Worm (Caenorhabditis elegans) whole organism, late embryonic: ENCODE data around the gene srj-5.

Experiments used
- C08G9.2 ChIP-seq: sonication (generic microtip); optimal IDR thresholded peaks from 2 replicates; lab custom pipeline; 2016; ENCODE audit warnings: mild to moderate bottlenecking, missing genetic modification characterization, moderate library complexity, missing compliant biosample characterization
- C38D4.7 ChIP-seq: fragments of 200-800 bp; sonication (Bioruptor generic); optimal IDR thresholded peaks from 2 replicates; lab custom pipeline; 2018; ENCODE audit warnings: mild to moderate bottlenecking, missing genetic modification characterization, moderate library complexity, missing compliant biosample characterization
- T23F11.4 ChIP-seq: fragments of 200-800 bp; sonication (Bioruptor generic); optimal IDR thresholded peaks from 2 replicates; lab custom pipeline; 2018; ENCODE audit warnings: mild to moderate bottlenecking, missing genetic modification characterization, missing compliant biosample characterization
- ahr-1 ChIP-seq: sonication (generic microtip); optimal IDR thresholded peaks from 2 replicates; lab custom pipeline; 2016; ENCODE audit warnings: missing genetic modification characterization, missing compliant biosample characterization
- ceh-24 ChIP-seq: sonication (generic microtip); optimal IDR thresholded peaks from 2 replicates; lab custom pipeline; 2016; ENCODE audit warnings: mild to moderate bottlenecking, missing genetic modification characterization, missing compliant biosample characterization
- ceh-30 ChIP-seq: fragments of 150-350 bp; optimal IDR thresholded peaks from 2 replicates; lab custom pipeline; 2014; ENCODE audit warnings: missing biosample characterization, missing genetic modification characterization
- ceh-34 ChIP-seq: sonication (generic microtip); optimal IDR thresholded peaks from 2 replicates; lab custom pipeline; 2016; ENCODE audit warnings: mild to moderate bottlenecking, missing genetic modification characterization, missing compliant biosample characterization
- ceh-48 ChIP-seq: sonication (generic microtip); optimal IDR thresholded peaks from 2 replicates; lab custom pipeline; 2016; ENCODE audit warnings: missing genetic modification characterization, inconsistent platforms, missing compliant biosample characterization
- dmd-4 ChIP-seq: sonication (generic microtip); optimal IDR thresholded peaks from 2 replicates; lab custom pipeline; 2016; ENCODE audit warnings: borderline replicate concordance, missing genetic modification characterization, missing compliant biosample characterization
- dve-1 ChIP-seq: sonication (generic microtip); optimal IDR thresholded peaks from 2 replicates; lab custom pipeline; 2017; ENCODE audit warnings: antibody characterized with exemption, mild to moderate bottlenecking, missing genetic modification characterization, missing compliant biosample characterization
- elt-2 ChIP-seq: sonication (generic microtip); optimal IDR thresholded peaks from 2 replicates; lab custom pipeline; 2016; ENCODE audit warnings: missing genetic modification reagents, missing genetic modification characterization, missing compliant biosample characterization
- elt-4 ChIP-seq: sonication (generic microtip); optimal IDR thresholded peaks from 2 replicates; lab custom pipeline; 2016; ENCODE audit warnings: missing genetic modification characterization, missing compliant biosample characterization
- fkh-10 ChIP-seq: fragments of 150-350 bp; optimal IDR thresholded peaks from 2 replicates; lab custom pipeline; 2014; ENCODE audit warnings: missing biosample characterization, missing genetic modification reagents, missing genetic modification characterization
- fkh-6 ChIP-seq: sonication (generic microtip); optimal IDR thresholded peaks from 2 replicates; lab custom pipeline; 2016; ENCODE audit warnings: missing genetic modification characterization, missing compliant biosample characterization
- gmeb-2 ChIP-seq: sonication (generic microtip); optimal IDR thresholded peaks from 2 replicates; lab custom pipeline; 2016; ENCODE audit warnings: missing genetic modification characterization, inconsistent platforms, missing compliant biosample characterization
- hlh-15 ChIP-seq: sonication (generic microtip); optimal IDR thresholded peaks from 2 replicates; lab custom pipeline; 2016; ENCODE audit warnings: missing genetic modification characterization, missing compliant biosample characterization
- hlh-8 ChIP-seq: sonication (generic microtip); optimal IDR thresholded peaks from 2 replicates; lab custom pipeline; 2016; ENCODE audit warnings: missing genotype, missing genetic modification characterization, missing compliant biosample characterization
- lim-6 ChIP-seq: sonication (generic microtip); optimal IDR thresholded peaks from 2 replicates; lab custom pipeline; 2016; ENCODE audit warnings: missing genetic modification characterization, missing compliant biosample characterization
- lin-11 ChIP-seq: fragments of 200-800 bp; sonication (Bioruptor generic); optimal IDR thresholded peaks from 2 replicates; lab custom pipeline; 2018; ENCODE audit warnings: mild to moderate bottlenecking, missing genetic modification characterization, missing compliant biosample characterization
- mec-3 ChIP-seq: sonication (generic microtip); optimal IDR thresholded peaks from 2 replicates; lab custom pipeline; 2016; ENCODE audit warnings: borderline replicate concordance, missing genetic modification characterization, missing compliant biosample characterization
- nfya-1 ChIP-seq: sonication (generic microtip); optimal IDR thresholded peaks from 2 replicates; lab custom pipeline; 2017; ENCODE audit warnings: missing genetic modification characterization, mild to moderate bottlenecking, missing compliant biosample characterization, antibody characterized with exemption, moderate library complexity
- nhr-11 ChIP-seq: fragments of 150-350 bp; optimal IDR thresholded peaks from 2 replicates; lab custom pipeline; 2014; ENCODE audit warnings: missing biosample characterization, missing genetic modification characterization
- nhr-232 ChIP-seq: sonication (generic microtip); optimal IDR thresholded peaks from 2 replicates; lab custom pipeline; 2016; ENCODE audit warnings: missing genetic modification characterization, missing compliant biosample characterization
- npax-4 ChIP-seq: sonication (generic microtip); optimal IDR thresholded peaks from 2 replicates; lab custom pipeline; 2016; ENCODE audit warnings: missing genetic modification characterization, missing compliant biosample characterization
- odd-2 ChIP-seq: sonication (generic microtip); optimal IDR thresholded peaks from 2 replicates; lab custom pipeline; 2017; ENCODE audit warnings: antibody characterized with exemption, mild to moderate bottlenecking, missing genetic modification characterization, missing compliant biosample characterization
- pat-9 ChIP-seq: fragments of 200-800 bp; sonication (Bioruptor generic); optimal IDR thresholded peaks from 2 replicates; lab custom pipeline; 2018; ENCODE audit warnings: mild to moderate bottlenecking, missing genetic modification characterization, moderate library complexity, missing compliant biosample characterization
- pax-1 ChIP-seq: fragments of 150-350 bp; optimal IDR thresholded peaks from 2 replicates; lab custom pipeline; 2014; ENCODE audit warnings: missing biosample characterization, missing genetic modification characterization
- pha-2 ChIP-seq: sonication (generic microtip); optimal IDR thresholded peaks from 2 replicates; lab custom pipeline; 2017; ENCODE audit warnings: mild to moderate bottlenecking, missing genetic modification characterization, missing compliant biosample characterization
- ref-2 ChIP-seq: sonication (generic microtip); optimal IDR thresholded peaks from 2 replicates; lab custom pipeline; 2016; ENCODE audit warnings: missing genetic modification characterization, missing compliant biosample characterization
- sdc-2 ChIP-seq: sonication (generic microtip); optimal IDR thresholded peaks from 2 replicates; lab custom pipeline; 2016; ENCODE audit warnings: missing genotype, missing genetic modification characterization, missing compliant biosample characterization
- sox-2 ChIP-seq: fragments of 200-800 bp; sonication (Bioruptor generic); IDR thresholded peaks from 2 replicates; pipeline ENCODE4 v1.3.6; 2022; ENCODE audit warnings: missing genetic modification reagents, missing genetic modification characterization, missing compliant biosample characterization
- syd-9 ChIP-seq: sonication (generic microtip); optimal IDR thresholded peaks from 2 replicates; lab custom pipeline; 2016; ENCODE audit warnings: mild to moderate bottlenecking, missing genetic modification characterization, moderate library complexity, missing compliant biosample characterization
- ttx-3 ChIP-seq: sonication (generic microtip); optimal IDR thresholded peaks from 2 replicates; lab custom pipeline; 2016; ENCODE audit warnings: missing genetic modification reagents, missing genetic modification characterization, missing compliant biosample characterization
- unc-3 ChIP-seq, 2 experiments: fragments of 200-800 bp in 1 of 2; sonication (Bioruptor generic) in 1 of 2; sonication (generic microtip) in 1 of 2; conservative IDR thresholded peaks in 1 of 2; optimal IDR thresholded peaks in 1 of 2; 2 replicates each; pipeline versions ENCODE4 v1.3.6 to Lab custom; 2016 to 2022; ENCODE audit warnings: missing compliant biosample characterization in 2 of 2, missing genetic modification characterization in 2 of 2, missing genetic modification reagents in 1 of 2
- unc-86 ChIP-seq: sonication (generic microtip); optimal IDR thresholded peaks from 2 replicates; lab custom pipeline; 2016; ENCODE audit warnings: missing genetic modification characterization, missing compliant biosample characterization

Gene srj-5

DNA sequence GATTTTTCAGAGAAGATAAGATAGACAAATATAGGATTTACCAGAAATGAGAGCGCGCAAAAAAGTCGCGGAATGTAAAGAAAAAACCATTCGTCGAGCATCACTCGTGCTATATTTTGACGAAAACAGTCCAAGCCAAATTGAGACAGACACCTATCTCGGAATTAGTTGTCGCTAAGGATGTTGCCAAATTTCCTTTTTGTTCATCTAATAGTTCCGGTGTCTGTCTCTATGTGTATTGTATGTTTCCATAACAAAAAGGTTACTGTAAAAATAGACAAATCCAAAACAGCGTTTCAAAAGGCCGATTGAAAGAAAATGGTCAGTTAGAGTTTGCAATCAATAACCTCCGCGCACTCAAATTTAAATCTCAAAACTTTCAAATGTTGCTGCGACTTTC, 41.8 kb upstream of the srj-5 start, which contains the start of gene srj-53:
srj-53 (minus strand) TSS at position 101 of the 400 bp plus-strand sequence.
- TF ChIP-seq dve-1 (tag; lab: Kevin White, UChicago) (no peak), syd-9 (tag; lab: Kevin White, UChicago) (no peak), elt-4 (tag; lab: Kevin White, UChicago) (no peak), ahr-1 (tag; lab: Kevin White, UChicago) (no peak), pat-9 (tag; lab: Kevin White, UChicago) (no peak), ceh-48 (tag; lab: Kevin White, UChicago) (no peak), ceh-34 (tag; lab: Kevin White, UChicago) (no peak), pax-1 (no peak)
- TF ChIP-seq, all 69 proteins: peak for 0

DNA sequence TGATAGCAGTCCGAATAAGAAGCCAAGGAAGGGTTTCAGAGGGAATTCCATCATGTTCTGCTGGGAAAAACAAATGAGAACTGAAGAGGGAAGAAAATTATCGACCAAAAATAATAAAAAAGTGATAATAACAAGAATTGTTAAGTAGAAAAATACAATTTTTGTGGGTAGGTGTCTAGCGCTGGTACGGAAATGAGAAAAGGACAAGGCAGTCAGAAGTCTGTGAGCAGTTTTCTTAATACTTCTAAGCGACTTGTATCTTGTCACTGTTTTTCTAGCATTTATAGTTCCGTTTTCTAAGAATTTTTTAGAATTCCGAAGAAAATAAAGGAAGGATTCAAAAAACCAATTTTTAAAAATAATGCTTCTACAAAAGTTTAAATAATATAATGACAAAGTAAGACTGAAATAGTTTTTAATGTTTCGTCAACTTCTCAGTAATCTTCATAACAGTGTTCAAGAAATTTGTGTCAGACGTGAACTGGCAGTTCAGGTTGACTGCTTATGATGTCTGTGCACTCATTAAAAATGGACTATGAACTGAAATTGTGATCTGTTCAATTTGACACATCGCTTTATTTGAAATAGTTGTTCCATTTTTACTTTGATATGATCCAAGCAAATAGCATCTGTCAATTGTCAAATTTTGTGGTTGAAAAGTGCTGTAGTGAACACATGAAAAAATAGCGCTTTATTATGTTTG, 40.0 kb upstream of the srj-5 start, which contains the start of gene srx-4:
srx-4 (minus strand) TSS at position 51 of the 703 bp plus-strand sequence.
- TF ChIP-seq ceh-48 (tag; lab: Kevin White, UChicago), result no peak
- no peak for TF ChIP-seq fkh-10 (GFP tag; lab: Kevin White, UChicago)
- no peak for TF ChIP-seq C38D4.7
- TF ChIP-seq nfya-1, result no peak
- TF ChIP-seq C08G9.2 (tag; lab: Kevin White, UChicago), result no peak
- TF ChIP-seq, all 69 proteins: peak for 0

DNA sequence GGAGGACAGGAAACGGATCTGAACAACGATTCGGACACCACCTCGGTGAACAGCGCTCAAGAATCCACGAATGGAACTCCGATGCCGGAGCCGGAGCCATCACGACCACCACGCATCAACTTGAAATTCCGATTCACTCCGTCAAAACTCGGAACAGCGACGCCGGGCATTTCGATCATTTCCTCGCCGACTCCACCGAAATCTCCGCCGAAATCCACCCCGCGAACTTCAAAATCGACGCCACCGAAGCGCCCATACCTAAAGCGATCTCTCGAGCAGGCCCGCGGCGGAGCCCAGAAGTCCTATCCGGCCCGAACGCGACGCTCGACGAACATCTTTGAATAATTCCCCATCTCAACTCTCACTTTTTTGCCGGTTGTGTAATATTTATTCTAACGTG, 36.7 kb upstream of the srj-5 start:
- TF ChIP-seq unc-3 (GFP tag; conservative IDR thresholded peaks at IDR 0.05; lab: Robert Waterston, UW) (no peak), unc-3 (tag; optimal IDR thresholded peaks at IDR 0.05; lab: Kevin White, UChicago) (no peak), sdc-2 (tag; lab: Kevin White, UChicago) (no peak), ceh-48 (tag; lab: Kevin White, UChicago) (no peak), ceh-24 (tag; lab: Kevin White, UChicago) (no peak), hlh-8 (no peak), fkh-6 (tag; lab: Kevin White, UChicago) (no peak)

DNA sequence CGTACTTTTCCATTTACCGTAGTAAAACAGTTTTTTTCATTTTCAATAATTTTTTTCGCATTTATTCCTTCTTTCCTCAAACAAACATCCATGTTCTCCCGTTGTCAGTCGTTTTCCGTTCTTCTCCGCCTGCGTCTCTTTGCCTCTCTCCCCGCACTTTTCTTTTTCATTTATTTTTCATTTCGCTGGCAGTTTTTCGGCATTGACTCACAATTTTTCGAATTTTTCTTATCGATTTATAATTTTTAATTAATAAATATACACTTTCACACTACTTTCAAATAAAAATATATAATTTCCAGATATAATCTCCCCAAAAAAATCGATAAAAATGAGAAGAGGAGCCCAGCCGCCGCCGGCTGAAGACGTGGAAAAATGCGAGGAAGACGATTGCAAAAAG, 34.5 kb upstream of the srj-5 start, which contains the start of gene H25P19.1:
H25P19.1 (plus strand) TSS at position 301 of the 400 bp plus-strand sequence.
- TF ChIP-seq ceh-48 (tag; lab: Kevin White, UChicago) (peak; percentile 32), dmd-4 (no peak)

DNA sequence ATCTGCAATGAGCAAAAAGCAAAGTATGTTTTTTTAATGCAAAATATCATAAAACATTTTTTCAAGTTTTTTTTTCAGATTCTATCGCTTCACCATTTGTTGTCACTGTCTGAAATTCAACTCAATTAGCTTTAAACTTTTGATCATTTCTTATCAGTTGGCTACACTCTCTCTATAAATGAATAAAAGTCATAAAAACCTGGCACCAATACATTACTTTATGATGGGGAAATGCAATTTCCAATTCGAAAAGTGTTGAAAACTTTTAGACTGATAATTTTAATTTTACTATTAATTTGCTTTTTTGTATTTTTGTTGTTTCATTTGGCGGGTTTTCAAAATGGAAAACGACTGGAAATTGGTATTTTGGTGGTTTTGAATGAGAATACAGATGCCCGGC, 31.0 kb upstream of the srj-5 start, which contains the start of gene F31F4.1:
F31F4.1 (plus strand) TSS at position 203 of the 400 bp plus-strand sequence.
- TF ChIP-seq nhr-11 (tag; lab: Kevin White, UChicago) (no peak), sdc-2 (tag; lab: Kevin White, UChicago) (no peak), mec-3 (tag; lab: Kevin White, UChicago) (no peak), sox-2 (GFP tag; lab: Robert Waterston, UW) (no peak), fkh-10 (GFP tag; lab: Kevin White, UChicago) (no peak), pha-2 (no peak), ceh-34 (tag; lab: Kevin White, UChicago) (no peak), ttx-3 (no peak), elt-2 (no peak), gmeb-2 (tag; lab: Kevin White, UChicago) (no peak), npax-4 (tag; lab: Kevin White, UChicago) (no peak), hlh-15 (no peak), elt-4 (tag; lab: Kevin White, UChicago) (no peak)

DNA sequence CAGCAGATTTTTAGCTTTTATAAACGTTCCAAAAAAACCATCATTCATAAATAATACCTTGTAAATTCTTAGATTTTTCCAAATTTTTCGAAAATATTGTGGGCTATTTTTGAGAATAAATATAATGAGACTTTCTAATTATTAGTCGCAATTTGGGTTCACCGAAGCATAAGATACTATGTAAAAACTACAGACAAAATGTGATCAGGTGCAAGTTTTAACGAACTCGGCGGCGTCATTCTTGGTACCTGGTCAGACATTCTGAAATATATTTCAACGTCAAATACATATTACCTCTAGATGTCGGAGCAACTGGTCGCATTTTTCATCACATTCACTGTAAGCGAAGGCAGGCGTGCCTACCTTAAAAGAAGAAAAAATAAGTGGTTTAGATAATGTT, 29.2 kb upstream of the srj-5 start, which contains the start of gene srx-23:
srx-23 (plus strand) TSS at position 301 of the 400 bp plus-strand sequence.
- TF ChIP-seq sdc-2 (tag; lab: Kevin White, UChicago), result no peak
- no peak for TF ChIP-seq ceh-30 (tag; lab: Kevin White, UChicago)
- TF ChIP-seq nhr-232 (tag; lab: Kevin White, UChicago), result no peak
- no peak for TF ChIP-seq hlh-8
- no peak for TF ChIP-seq gmeb-2 (tag; lab: Kevin White, UChicago)
- TF ChIP-seq ceh-34 (tag; lab: Kevin White, UChicago), result no peak
- TF ChIP-seq unc-86, result no peak
- TF ChIP-seq elt-2, result no peak
- TF ChIP-seq npax-4 (tag; lab: Kevin White, UChicago), result no peak
- TF ChIP-seq T23F11.4 (GFP tag; lab: Kevin White, UChicago), result no peak
- no peak for TF ChIP-seq lim-6 (tag; lab: Kevin White, UChicago)
- no peak for TF ChIP-seq lin-11 (tag; lab: Kevin White, UChicago)
- TF ChIP-seq ref-2, result no peak
- no peak for TF ChIP-seq ttx-3
- TF ChIP-seq odd-2 (tag; lab: Kevin White, UChicago), result no peak
